Worm (Caenorhabditis elegans) whole organism, young adult: Measurements from ENCODE around the gene npax-4.

ENCODE experiments used
- B0035.1 ChIP-seq: sonication (generic microtip); optimal IDR thresholded peaks from 2 replicates; lab custom pipeline; 2016; ENCODE audit warnings: missing genetic modification characterization, mild to moderate bottlenecking, missing compliant biosample characterization, missing genotype, missing genetic modification reagents
- B0261.1 ChIP-seq: sonication (generic microtip); optimal IDR thresholded peaks from 2 replicates; lab custom pipeline; 2016; ENCODE audit warnings: mild to moderate bottlenecking, missing genetic modification characterization, moderate library complexity, missing compliant biosample characterization
- F23B12.7 ChIP-seq: sonication (generic microtip); optimal IDR thresholded peaks from 2 replicates; lab custom pipeline; 2017; ENCODE audit warnings: missing genetic modification characterization, mild to moderate bottlenecking, missing compliant biosample characterization, antibody characterized with exemption, moderate library complexity; ENCODE audit not compliant: insufficient read depth
- F33H1.4 ChIP-seq: fragments of 200-800 bp; sonication (Bioruptor generic); IDR thresholded peaks from 2 replicates; pipeline ENCODE4 v1.3.6; 2022; ENCODE audit warnings: missing genetic modification reagents, missing genetic modification characterization, missing compliant biosample characterization
- F55B11.4 ChIP-seq: sonication (generic microtip); optimal IDR thresholded peaks from 2 replicates; lab custom pipeline; 2016; ENCODE audit warnings: missing compliant biosample characterization, missing genetic modification characterization, borderline replicate concordance; ENCODE audit not compliant: insufficient read depth
- F57C9.4 ChIP-seq: sonication (generic microtip); optimal IDR thresholded peaks from 2 replicates; lab custom pipeline; 2017; ENCODE audit warnings: mild to moderate bottlenecking, missing genetic modification characterization, missing compliant biosample characterization
- K12H6.12 ChIP-seq: fragments of 200-800 bp; sonication (Bioruptor generic); optimal IDR thresholded peaks from 2 replicates; lab custom pipeline; 2018; ENCODE audit warnings: mild to moderate bottlenecking, missing genetic modification characterization, missing compliant biosample characterization
- Y79H2A.3 ChIP-seq: fragments of 200-800 bp; sonication (Bioruptor generic); conservative IDR thresholded peaks from 2 replicates; pipeline ENCODE4 v1.3.6; 2022; ENCODE audit warnings: missing genetic modification reagents, missing genetic modification characterization, missing compliant biosample characterization
- Y95B8A.8 ChIP-seq: fragments of 200-800 bp; sonication (Bioruptor generic); IDR thresholded peaks from 2 replicates; pipeline ENCODE4 v1.3.6; 2022; ENCODE audit warnings: missing genetic modification reagents, missing genetic modification characterization, missing compliant biosample characterization
- ZK185.1 ChIP-seq: sonication (generic microtip); optimal IDR thresholded peaks from 2 replicates; lab custom pipeline; 2016; ENCODE audit warnings: mild to moderate bottlenecking, missing genetic modification characterization, missing compliant biosample characterization; ENCODE audit not compliant: poor library complexity, severe bottlenecking
- akir-1 ChIP-seq: fragments of 200-800 bp; sonication (Bioruptor generic); optimal IDR thresholded peaks from 2 replicates; lab custom pipeline; 2018; ENCODE audit warnings: mild to moderate bottlenecking, missing genetic modification characterization, moderate library complexity, missing compliant biosample characterization
- aptf-2 ChIP-seq: fragments of 200-800 bp; sonication (Bioruptor generic); conservative IDR thresholded peaks from 2 replicates; pipeline ENCODE4 v1.3.6; 2022; ENCODE audit warnings: missing genetic modification reagents, missing genetic modification characterization, missing compliant biosample characterization
- ceh-58 ChIP-seq: fragments of 200-800 bp; sonication (Bioruptor generic); IDR thresholded peaks from 2 replicates; pipeline ENCODE4 v1.3.6; 2022; ENCODE audit warnings: missing genetic modification characterization, missing compliant biosample characterization
- efl-1 ChIP-seq: fragments of 150-350 bp; optimal IDR thresholded peaks from 2 replicates; lab custom pipeline; 2014; ENCODE audit warnings: missing biosample characterization, missing genetic modification reagents, missing genetic modification characterization
- egrh-3 ChIP-seq: fragments of 200-800 bp; sonication (Bioruptor generic); IDR thresholded peaks from 2 replicates; pipeline ENCODE4 v1.3.6; 2022; ENCODE audit warnings: missing genetic modification reagents, missing genetic modification characterization, missing compliant biosample characterization
- ekl-4 ChIP-seq: fragments of 200-800 bp; sonication (Bioruptor generic); IDR thresholded peaks from 2 replicates; pipeline ENCODE4 v1.3.6; 2022; ENCODE audit warnings: missing genetic modification reagents, missing genetic modification characterization, missing compliant biosample characterization
- fkh-3 ChIP-seq: sonication (generic microtip); optimal IDR thresholded peaks from 2 replicates; lab custom pipeline; 2016; ENCODE audit warnings: mild to moderate bottlenecking, missing genetic modification characterization, missing compliant biosample characterization
- gei-17 ChIP-seq: fragments of 200-800 bp; sonication (Bioruptor generic); optimal IDR thresholded peaks from 2 replicates; lab custom pipeline; 2018; ENCODE audit warnings: mild to moderate bottlenecking, missing genetic modification characterization, missing compliant biosample characterization
- hlh-26 ChIP-seq: fragments of 200-800 bp; sonication (Bioruptor generic); conservative IDR thresholded peaks from 2 replicates; pipeline ENCODE4 v1.3.6; 2022; ENCODE audit warnings: missing genetic modification reagents, missing genetic modification characterization, missing compliant biosample characterization
- hrde-1 ChIP-seq: sonication (generic microtip); optimal IDR thresholded peaks from 2 replicates; lab custom pipeline; 2016; ENCODE audit warnings: missing genetic modification characterization, mild to moderate bottlenecking, missing compliant biosample characterization, moderate library complexity, missing genotype, missing genetic modification reagents, borderline replicate concordance
- lin-26 ChIP-seq: fragments of 200-800 bp; sonication (Bioruptor generic); IDR thresholded peaks from 2 replicates; pipeline ENCODE4 v1.3.6; 2022; ENCODE audit warnings: missing genetic modification reagents, missing genetic modification characterization, missing compliant biosample characterization
- lin-35 ChIP-seq, 3 experiments: fragments of 150-350 bp in 2 of 3; sonication (generic microtip) in 1 of 3; optimal IDR thresholded peaks; 2 replicates each; lab custom pipeline; 2014 to 2018; ENCODE audit warnings: missing biosample characterization in 3 of 3, missing genetic modification characterization in 3 of 3, missing genetic modification reagents in 3 of 3
- lin-40 ChIP-seq: sonication (generic microtip); optimal IDR thresholded peaks from 2 replicates; lab custom pipeline; 2016; ENCODE audit warnings: missing genetic modification characterization, mild to moderate bottlenecking, missing compliant biosample characterization, missing genotype, missing genetic modification reagents
- lsy-27 ChIP-seq: sonication (generic microtip); optimal IDR thresholded peaks from 2 replicates; lab custom pipeline; 2017; ENCODE audit warnings: missing genetic modification characterization, mild to moderate bottlenecking, missing compliant biosample characterization, antibody characterized with exemption, missing genotype, borderline replicate concordance; ENCODE audit not compliant: insufficient read depth
- madf-10 ChIP-seq: sonication (generic microtip); optimal IDR thresholded peaks from 2 replicates; lab custom pipeline; 2016; ENCODE audit warnings: mild to moderate bottlenecking, missing genetic modification characterization, missing compliant biosample characterization
- mxl-1 ChIP-seq: sonication (generic microtip); optimal IDR thresholded peaks from 2 replicates; lab custom pipeline; 2016; ENCODE audit warnings: missing genetic modification characterization, missing compliant biosample characterization
- nfya-1 ChIP-seq: sonication (generic microtip); optimal IDR thresholded peaks from 2 replicates; lab custom pipeline; 2017; ENCODE audit warnings: antibody characterized with exemption, missing compliant biosample characterization, missing genetic modification characterization, borderline replicate concordance; ENCODE audit not compliant: insufficient read depth
- nhr-120 ChIP-seq: fragments of 200-800 bp; sonication (Bioruptor generic); IDR thresholded peaks from 2 replicates; pipeline ENCODE4 v1.3.6; 2022; ENCODE audit warnings: missing genetic modification characterization, missing compliant biosample characterization
- nhr-80 ChIP-seq: sonication (generic microtip); optimal IDR thresholded peaks from 2 replicates; lab custom pipeline; 2016; ENCODE audit warnings: missing genetic modification characterization, missing compliant biosample characterization
- repo-1 ChIP-seq: sonication (generic microtip); optimal IDR thresholded peaks from 2 replicates; lab custom pipeline; 2017; ENCODE audit warnings: mild to moderate bottlenecking, missing genetic modification characterization, missing compliant biosample characterization
- somi-1 ChIP-seq: fragments of 200-800 bp; sonication (Bioruptor generic); optimal IDR thresholded peaks from 2 replicates; lab custom pipeline; 2018; ENCODE audit warnings: mild to moderate bottlenecking, missing genetic modification characterization, missing compliant biosample characterization
- tbp1 ChIP-seq: fragments of 200-800 bp; sonication (Bioruptor generic); optimal IDR thresholded peaks from 2 replicates; lab custom pipeline; 2018; ENCODE audit warnings: mild to moderate bottlenecking, missing genetic modification characterization, missing compliant biosample characterization
- tbx-9 ChIP-seq: sonication (generic microtip); optimal IDR thresholded peaks from 2 replicates; lab custom pipeline; 2016; ENCODE audit warnings: borderline replicate concordance, missing genetic modification characterization, inconsistent platforms, missing compliant biosample characterization
- tlf-1 ChIP-seq: fragments of 200-800 bp; sonication (Bioruptor generic); optimal IDR thresholded peaks from 2 replicates; lab custom pipeline; 2018; ENCODE audit warnings: mild to moderate bottlenecking, missing genetic modification characterization, missing compliant biosample characterization
- unc-130 ChIP-seq: sonication (generic microtip); optimal IDR thresholded peaks from 2 replicates; lab custom pipeline; 2016; ENCODE audit warnings: missing genetic modification reagents, missing genetic modification characterization, missing compliant biosample characterization
- unc-62 ChIP-seq: fragments of 150-350 bp; optimal IDR thresholded peaks from 2 replicates; lab custom pipeline; 2014; ENCODE audit warnings: missing biosample characterization, missing genetic modification reagents, missing genetic modification characterization
- zfh-2 ChIP-seq: fragments of 200-800 bp; sonication (Bioruptor generic); conservative IDR thresholded peaks from 2 replicates; pipeline ENCODE4 v1.3.6; 2022; ENCODE audit warnings: missing genetic modification reagents, missing genetic modification characterization, missing compliant biosample characterization
- ztf-6 ChIP-seq: fragments of 200-800 bp; sonication (Bioruptor generic); IDR thresholded peaks from 2 replicates; pipeline ENCODE4 v1.3.6; 2022; ENCODE audit warnings: missing genetic modification reagents, missing genetic modification characterization, missing compliant biosample characterization

The npax-4 gene

ce11 chrIV:8850807-8851206, 28.9 kb downstream of the npax-4 start:
- TF ChIP-seq lin-35 (GFP tag; optimal IDR thresholded peaks at IDR 0.05; lab: Kevin White, UChicago): no peak
- TF ChIP-seq tlf-1 (GFP tag; lab: Kevin White, UChicago): no peak
- no peak for TF ChIP-seq tbx-9 (tag; lab: Kevin White, UChicago)
- TF ChIP-seq ekl-4 (GFP tag; lab: Robert Waterston, UW): peak; percentile 31; the same call in 1 of the 2 replicates
- peak; percentile 75; the same call in 1 of the 2 replicates for TF ChIP-seq egrh-3 (GFP tag; lab: Robert Waterston, UW)
- peak; percentile 87 for TF ChIP-seq zfh-2 (GFP tag; lab: Robert Waterston, UW)

ce11 chrIV:8848983-8849382, 30.7 kb downstream of the npax-4 start:
- TF ChIP-seq tbp1 (GFP tag; lab: Kevin White, UChicago) (no peak), zfh-2 (GFP tag; lab: Robert Waterston, UW) (peak; percentile 83), egrh-3 (GFP tag; lab: Robert Waterston, UW) (peak; percentile 35; the same call in 1 of the 2 replicates)

ce11 chrIV:8847918-8848317, 31.8 kb downstream of the npax-4 start, which contains the start of gene col-118:
TSS of gene col-118 (plus strand) at chrIV:8848218.
- TF ChIP-seq K12H6.12 (tag; lab: Kevin White, UChicago): no peak
- TF ChIP-seq F55B11.4 (tag; lab: Kevin White, UChicago): no peak
- TF ChIP-seq lin-40: no peak
- no peak for TF ChIP-seq Y79H2A.3
- no peak for TF ChIP-seq nhr-120
- no peak for TF ChIP-seq lsy-27 (tag; lab: Kevin White, UChicago)
- TF ChIP-seq efl-1 (GFP tag; lab: Kevin White, UChicago): no peak
- no peak for TF ChIP-seq tbp1 (GFP tag; lab: Kevin White, UChicago)
- no peak for TF ChIP-seq mxl-1 (tag; lab: Kevin White, UChicago)

DNA sequence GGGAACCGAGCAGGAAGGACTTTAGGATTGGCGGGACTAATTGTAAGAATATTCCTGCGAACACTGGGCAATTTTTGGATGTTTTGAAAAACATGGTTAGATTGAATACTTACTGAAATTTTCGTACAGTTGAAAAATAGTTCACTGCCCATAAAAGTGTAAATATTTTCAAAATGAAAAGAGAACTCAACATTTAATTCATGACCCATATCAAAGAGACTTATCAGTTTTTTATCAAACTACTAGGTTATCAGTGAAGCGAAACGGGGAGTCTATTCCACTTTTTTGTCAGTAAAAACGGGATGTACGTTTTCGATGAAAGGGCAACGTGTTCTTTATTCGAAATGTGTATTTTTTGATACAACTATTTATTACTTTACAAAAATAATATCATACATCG, 33.8 kb downstream of the npax-4 start:
- TF ChIP-seq F57C9.4 (tag; lab: Kevin White, UChicago) (no peak), gei-17 (GFP tag; lab: Kevin White, UChicago) (no peak), zfh-2 (GFP tag; lab: Robert Waterston, UW) (no peak), nhr-80 (tag; lab: Kevin White, UChicago) (peak; percentile 68), F23B12.7 (tag; lab: Kevin White, UChicago) (no peak), B0261.1 (tag; lab: Kevin White, UChicago) (no peak), hrde-1 (tag; lab: Kevin White, UChicago) (no peak), hlh-26 (GFP tag; lab: Robert Waterston, UW) (no peak)

- TF ChIP-seq fkh-3 (tag; lab: Kevin White, UChicago) (no peak), F33H1.4 (GFP tag; lab: Robert Waterston, UW) (no peak), nfya-1 (no peak), efl-1 (GFP tag; lab: Kevin White, UChicago) (no peak), mxl-1 (tag; lab: Kevin White, UChicago) (no peak)
These were observed 35.3 kb downstream of the npax-4 start, which contains the start of gene T11B7.2 for ce11 chrIV:8844457-8844856. TSS of gene T11B7.2 (minus strand) at chrIV:8844557.

ce11 chrIV:8840161-8840765, 39.4 kb downstream of the npax-4 start, which contains the start of the genes T28C6.11 and T11B7.1:
TSS of gene T28C6.11 (minus strand) at chrIV:8840261.
TSS of gene T11B7.1 (plus strand) at chrIV:8840715.
- TF ChIP-seq K12H6.12 (tag; lab: Kevin White, UChicago) (no peak), ceh-58 (GFP tag; lab: Robert Waterston, UW) (no peak), repo-1 (tag; lab: Kevin White, UChicago) (no peak), unc-130 (no peak), unc-62 (GFP tag; lab: Kevin White, UChicago) (no peak), Y95B8A.8 (GFP tag; lab: Robert Waterston, UW) (no peak), lin-26 (GFP tag; lab: Robert Waterston, UW) (no peak), aptf-2 (GFP tag; lab: Robert Waterston, UW) (no peak), somi-1 (no peak), fkh-3 (tag; lab: Kevin White, UChicago) (no peak), ztf-6 (GFP tag; lab: Robert Waterston, UW) (no peak), ZK185.1 (tag; lab: Kevin White, UChicago) (no peak), B0035.1 (no peak), madf-10 (tag; lab: Kevin White, UChicago) (no peak), akir-1 (GFP tag; lab: Kevin White, UChicago) (no peak)
